Worm (Caenorhabditis elegans) whole organism, L3 larva: ENCODE results near the gene F54D5.23.

Experiments used
- lin-39 ChIP-seq: fragments of 150-350 bp; optimal IDR thresholded peaks from 2 replicates; lab custom pipeline; 2018; ENCODE audit warnings: missing biosample characterization, missing genetic modification reagents, missing genetic modification characterization
- nhr-12 ChIP-seq: fragments of 150-350 bp; optimal IDR thresholded peaks from 2 replicates; lab custom pipeline; 2014; ENCODE audit warnings: missing biosample characterization, missing genetic modification characterization
- snpc-4 ChIP-seq: fragments of 150-350 bp; optimal IDR thresholded peaks from 2 replicates; lab custom pipeline; 2014; ENCODE audit warnings: missing biosample characterization, missing genetic modification characterization
- zag-1 ChIP-seq: fragments of 150-350 bp; optimal IDR thresholded peaks from 2 replicates; lab custom pipeline; 2014; ENCODE audit warnings: missing biosample characterization, missing genetic modification characterization

- TF ChIP-seq zag-1 (tag; lab: Kevin White, UChicago) (no peak), snpc-4 (tag; lab: Kevin White, UChicago) (peak; percentile 56), nhr-12 (no peak), lin-39 (tag; lab: Kevin White, UChicago) (peak; percentile 55)
Observed at ce11 chrII:11542385-11542784, 26.7 kb downstream of the F54D5.23 start, which contains the start of gene gtf-2E2.
